Fruit fly (Drosophila melanogaster) whole organism, embryonic: ENCODE measurements around the gene ABCB7.

Source experiments
- B-H2 ChIP-seq: fragments of 200-800 bp; sonication (Bioruptor generic); optimal IDR thresholded peaks from 2 replicates; lab custom pipeline; 2018; ENCODE audit warnings: missing biosample characterization, mild to moderate bottlenecking, missing genetic modification characterization
- CG14965 ChIP-seq: fragments of 200-800 bp; sonication (Bioruptor generic); optimal IDR thresholded peaks from 2 replicates; lab custom pipeline; 2016; ENCODE audit warnings: missing biosample characterization, missing genetic modification characterization, borderline replicate concordance
- CG15514 ChIP-seq: fragments of 200-800 bp; sonication (Bioruptor generic); optimal IDR thresholded peaks from 3 replicates; lab custom pipeline; 2017; ENCODE audit warnings: missing biosample characterization, missing genetic modification characterization, mild to moderate bottlenecking, moderate library complexity, missing genetic modification reagents
- CG15601 ChIP-seq: fragments of 200-800 bp; sonication (Bioruptor generic); optimal IDR thresholded peaks from 3 replicates; lab custom pipeline; 2019; ENCODE audit warnings: missing biosample characterization, mild to moderate bottlenecking, missing genetic modification characterization, moderate library complexity
- CG15696 ChIP-seq: fragments of 200-800 bp; sonication (Bioruptor generic); optimal IDR thresholded peaks from 2 replicates; lab custom pipeline; 2019; ENCODE audit warnings: missing biosample characterization, mild to moderate bottlenecking, missing genetic modification characterization, moderate library complexity
- CG1602 ChIP-seq: fragments of 200-800 bp; sonication (Bioruptor generic); optimal IDR thresholded peaks from 3 replicates; lab custom pipeline; 2016; ENCODE audit warnings: missing biosample characterization, missing genetic modification characterization
- CG18011 ChIP-seq: fragments of 200-800 bp; sonication (Bioruptor generic); optimal IDR thresholded peaks from 2 replicates; lab custom pipeline; 2017; ENCODE audit warnings: missing biosample characterization, missing genetic modification characterization, mild to moderate bottlenecking, moderate library complexity, missing genotype
- CG1832 ChIP-seq: fragments of 200-800 bp; sonication (Bioruptor generic); optimal IDR thresholded peaks from 2 replicates; lab custom pipeline; 2017; ENCODE audit warnings: missing biosample characterization, mild to moderate bottlenecking, missing genetic modification characterization, inconsistent platforms
- CG31388 ChIP-seq: fragments of 200-800 bp; sonication (Bioruptor generic); optimal IDR thresholded peaks from 2 replicates; lab custom pipeline; 2016; ENCODE audit warnings: missing biosample characterization, missing genetic modification characterization
- CG34376 ChIP-seq: fragments of 200-800 bp; sonication (Bioruptor generic); optimal IDR thresholded peaks from 2 replicates; lab custom pipeline; 2018; ENCODE audit warnings: missing biosample characterization, mild to moderate bottlenecking, missing genetic modification characterization
- CG4730 ChIP-seq: fragments of 200-800 bp; sonication (Bioruptor generic); IDR thresholded peaks from 2 replicates; pipeline ENCODE4 v1.3.6; 2022; ENCODE audit warnings: missing biosample characterization, missing genetic modification characterization
- CG5245 ChIP-seq: fragments of 200-800 bp; sonication (Bioruptor generic); optimal IDR thresholded peaks from 3 replicates; lab custom pipeline; 2016; ENCODE audit warnings: missing biosample characterization, missing genetic modification characterization
- CG5953 ChIP-seq: fragments of 200-800 bp; sonication (Bioruptor generic); IDR thresholded peaks from 2 replicates; pipeline ENCODE4 v1.3.6; 2022; ENCODE audit warnings: missing biosample characterization, missing genetic modification characterization
- CG7357 ChIP-seq: fragments of 200-800 bp; sonication (Bioruptor generic); IDR thresholded peaks from 3 replicates; pipeline ENCODE4 v1.3.6; 2022; ENCODE audit warnings: missing biosample characterization, missing genetic modification characterization
- CG7745 ChIP-seq: fragments of 200-800 bp; sonication (Bioruptor generic); optimal IDR thresholded peaks from 2 replicates; lab custom pipeline; 2018; ENCODE audit warnings: missing biosample characterization, mild to moderate bottlenecking, missing genetic modification characterization, moderate library complexity
- CG7987 ChIP-seq: fragments of 200-800 bp; sonication (Bioruptor generic); optimal IDR thresholded peaks from 2 replicates; lab custom pipeline; 2018; ENCODE audit warnings: missing biosample characterization, mild to moderate bottlenecking, missing genetic modification characterization, moderate library complexity
- CG8924 ChIP-seq: fragments of 200-800 bp; optimal IDR thresholded peaks from 3 replicates; lab custom pipeline; 2019; ENCODE audit warnings: missing biosample characterization, mild to moderate bottlenecking, missing genetic modification characterization, moderate library complexity
- D19B ChIP-seq: fragments of 200-800 bp; sonication (Bioruptor generic); optimal IDR thresholded peaks from 2 replicates; lab custom pipeline; 2017; ENCODE audit warnings: missing biosample characterization, mild to moderate bottlenecking, missing genetic modification characterization
- Deaf1 ChIP-seq: fragments of 200-800 bp; optimal IDR thresholded peaks from 3 replicates; lab custom pipeline; 2019; ENCODE audit warnings: missing biosample characterization, mild to moderate bottlenecking, missing genetic modification characterization, moderate library complexity
- Dek ChIP-seq: fragments of 200-800 bp; sonication (Bioruptor generic); optimal IDR thresholded peaks from 3 replicates; lab custom pipeline; 2019; ENCODE audit warnings: missing biosample characterization, mild to moderate bottlenecking, missing genetic modification characterization, moderate library complexity
- HHEX ChIP-seq: fragments of 200-800 bp; sonication (Bioruptor generic); optimal IDR thresholded peaks from 3 replicates; lab custom pipeline; 2017; ENCODE audit warnings: missing biosample characterization, mild to moderate bottlenecking, missing genetic modification characterization, missing genetic modification reagents
- HLH3B ChIP-seq: fragments of 200-800 bp; sonication (Bioruptor generic); IDR thresholded peaks from 2 replicates; pipeline ENCODE4 v1.3.6; 2022; ENCODE audit warnings: missing biosample characterization, missing genetic modification characterization
- Hand ChIP-seq: fragments of 200-800 bp; sonication (Bioruptor generic); optimal IDR thresholded peaks from 2 replicates; lab custom pipeline; 2017; ENCODE audit warnings: mild to moderate bottlenecking, missing biosample characterization, missing genetic modification reagents, missing genetic modification characterization
- Lim3 ChIP-seq: fragments of 200-800 bp; sonication (Bioruptor generic); IDR thresholded peaks from 2 replicates; pipeline ENCODE4 v1.3.6; 2022; ENCODE audit warnings: missing biosample characterization, missing genetic modification characterization
- Max ChIP-seq: fragments of 200-800 bp; sonication (Bioruptor generic); optimal IDR thresholded peaks from 2 replicates; lab custom pipeline; 2016; ENCODE audit warnings: missing biosample characterization, mild to moderate bottlenecking, missing genetic modification characterization
- NK7.1 ChIP-seq: fragments of 200-800 bp; sonication (Bioruptor generic); optimal IDR thresholded peaks from 3 replicates; lab custom pipeline; 2016; ENCODE audit warnings: missing biosample characterization, missing genetic modification characterization
- Nf-YB ChIP-seq: fragments of 200-800 bp; sonication (Bioruptor generic); optimal IDR thresholded peaks from 3 replicates; lab custom pipeline; 2019; ENCODE audit warnings: missing biosample characterization, mild to moderate bottlenecking, missing genetic modification characterization, moderate library complexity
- Pdp1 ChIP-seq, 2 experiments: fragments of 200-800 bp; sonication (Bioruptor generic); optimal IDR thresholded peaks; 3 replicates each; lab custom pipeline; 2016; ENCODE audit warnings: missing biosample characterization in 2 of 2, missing genetic modification characterization in 2 of 2, mild to moderate bottlenecking in 1 of 2, moderate library complexity in 1 of 2
- Rfx ChIP-seq: fragments of 200-800 bp; sonication (Bioruptor generic); IDR thresholded peaks from 2 replicates; pipeline ENCODE4 v1.3.6; 2022; ENCODE audit warnings: missing biosample characterization, missing genetic modification characterization
- Scr ChIP-seq: fragments of 200-800 bp; sonication (Bioruptor generic); IDR thresholded peaks from 2 replicates; pipeline ENCODE4 v1.3.6; 2022; ENCODE audit warnings: missing biosample characterization, missing genetic modification characterization; ENCODE audit not compliant: partially characterized antibody
- Trl ChIP-seq, 3 experiments: fragments of >200 bp in 2 of 3; fragments of 200-800 bp in 1 of 3; sonication (Bioruptor generic) in 1 of 3; optimal IDR thresholded peaks; 2 replicates in 1 of 3; 3 replicates in 2 of 3; lab custom pipeline; 2016 to 2017; ENCODE audit warnings: missing biosample characterization in 1 of 3, missing genetic modification characterization in 1 of 3
- bbx ChIP-seq: fragments of 200-800 bp; sonication (Bioruptor generic); IDR thresholded peaks from 2 replicates; pipeline ENCODE4 v1.3.6; 2022; ENCODE audit warnings: missing biosample characterization, missing genetic modification characterization; ENCODE audit not compliant: partially characterized antibody
- bcd ChIP-seq: fragments of 200-800 bp; sonication (Bioruptor generic); optimal IDR thresholded peaks from 2 replicates; lab custom pipeline; 2017; ENCODE audit warnings: missing biosample characterization, mild to moderate bottlenecking, missing genetic modification characterization
- da ChIP-seq: fragments of 200-800 bp; sonication (Bioruptor generic); optimal IDR thresholded peaks from 2 replicates; lab custom pipeline; 2016; ENCODE audit warnings: missing biosample characterization, missing genetic modification characterization
- dmrt11E ChIP-seq: fragments of 200-800 bp; sonication (Bioruptor generic); optimal IDR thresholded peaks from 3 replicates; lab custom pipeline; 2018; ENCODE audit warnings: missing biosample characterization, mild to moderate bottlenecking, missing genetic modification characterization, moderate library complexity
- esg ChIP-seq: fragments of 200-800 bp; sonication (Bioruptor generic); conservative IDR thresholded peaks from 2 replicates; pipeline ENCODE4 v1.3.6; 2022; ENCODE audit warnings: missing biosample characterization, missing genetic modification characterization
- h ChIP-seq: fragments of >200 bp; optimal IDR thresholded peaks from 2 replicates; lab custom pipeline; 2017
- inv ChIP-seq: fragments of 200-800 bp; sonication (Bioruptor generic); IDR thresholded peaks from 2 replicates; pipeline ENCODE4 v1.3.6; 2022; ENCODE audit warnings: missing biosample characterization, missing genetic modification characterization; ENCODE audit not compliant: partially characterized antibody
- lola ChIP-seq, 3 experiments: fragments of >200 bp in 2 of 3; fragments of 200-800 bp in 1 of 3; sonication (Bioruptor generic) in 1 of 3; optimal IDR thresholded peaks; 2 replicates each; lab custom pipeline; 2017 to 2019; ENCODE audit warnings: missing biosample characterization in 3 of 3, missing genetic modification characterization in 3 of 3, mild to moderate bottlenecking in 1 of 3, moderate library complexity in 1 of 3
- lov ChIP-seq, 2 experiments: fragments of 200-800 bp in 1 of 2; fragments of >200 bp in 1 of 2; sonication (Bioruptor generic) in 1 of 2; IDR thresholded peaks in 1 of 2; optimal IDR thresholded peaks in 1 of 2; 2 replicates in 1 of 2; 3 replicates in 1 of 2; pipeline versions ENCODE4 v1.3.6 to Lab custom; 2017 to 2022; ENCODE audit warnings: missing biosample characterization in 1 of 2, missing genetic modification characterization in 1 of 2
- onecut ChIP-seq: fragments of 200-800 bp; sonication (Bioruptor generic); IDR thresholded peaks from 2 replicates; pipeline ENCODE4 v1.3.6; 2022; ENCODE audit warnings: missing biosample characterization, missing genetic modification characterization
- pho ChIP-seq: fragments of 200-800 bp; sonication (Bioruptor generic); optimal IDR thresholded peaks from 2 replicates; lab custom pipeline; 2016; ENCODE audit warnings: missing biosample characterization, missing genetic modification characterization
- pros ChIP-seq: fragments of 200-800 bp; sonication (Bioruptor generic); optimal IDR thresholded peaks from 3 replicates; lab custom pipeline; 2019; ENCODE audit warnings: missing biosample characterization, mild to moderate bottlenecking, missing genetic modification characterization, moderate library complexity
- run ChIP-seq: fragments of 200-800 bp; sonication (Bioruptor generic); optimal IDR thresholded peaks from 3 replicates; lab custom pipeline; 2018; ENCODE audit warnings: missing biosample characterization, mild to moderate bottlenecking, missing genetic modification characterization
- sisA ChIP-seq: fragments of 200-800 bp; sonication (Bioruptor generic); IDR thresholded peaks from 2 replicates; pipeline ENCODE4 v1.3.6; 2022; ENCODE audit warnings: missing biosample characterization, missing genetic modification characterization
- stc ChIP-seq: fragments of 200-800 bp; sonication (Bioruptor generic); IDR thresholded peaks from 2 replicates; pipeline ENCODE4 v1.3.6; 2022; ENCODE audit warnings: missing biosample characterization, missing genetic modification characterization
- vnd ChIP-seq: fragments of 200-800 bp; sonication (Bioruptor generic); IDR thresholded peaks from 3 replicates; pipeline ENCODE4 v1.3.6; 2022; ENCODE audit warnings: missing biosample characterization, missing genetic modification characterization; ENCODE audit not compliant: partially characterized antibody

ABCB7 gene

dm6 chr3L:1591692-1592371 lies 26.4 kb upstream of the ABCB7 start (continued):
- TF ChIP-seq Pdp1 (GFP tag; optimal IDR thresholded peaks at IDR 0.05; lab: Kevin White, UChicago), result peak in 1 of 2 experiments; percentile 23
- no peak for TF ChIP-seq esg (GFP tag; lab: Robert Waterston, UW)
- no peak for TF ChIP-seq Nf-YB (GFP tag; lab: Kevin White, UChicago)
- peak; percentile 66 for TF ChIP-seq onecut
- TF ChIP-seq Deaf1, result no peak
- TF ChIP-seq dmrt11E, result no peak
- TF ChIP-seq CG5953 (GFP tag; lab: Robert Waterston, UW), result 0 out of 2 replicates have a peak, but pooled peaks have one; percentile 50
- TF ChIP-seq inv (GFP tag; lab: Robert Waterston, UW), result no peak
- peak; percentile 27; the same call in 1 of the 2 replicates for TF ChIP-seq HLH3B (GFP tag; lab: Robert Waterston, UW)
- peak; percentile 57 for TF ChIP-seq CG15696 (tag; lab: Kevin White, UChicago)
- TF ChIP-seq Dek (tag; lab: Kevin White, UChicago), result peak; percentile 80
- TF ChIP-seq CG15514 (GFP tag; lab: Kevin White, UChicago), result peak; percentile 92
- TF ChIP-seq pros (GFP tag; lab: Kevin White, UChicago), result no peak
- TF ChIP-seq CG14965 (GFP tag; lab: Kevin White, UChicago), result peak; percentile 23
- TF ChIP-seq bcd, result peak; percentile 58
- TF ChIP-seq h, result no peak
- TF ChIP-seq da (GFP tag; lab: Kevin White, UChicago), result no peak
- TF ChIP-seq Rfx (GFP tag; lab: Robert Waterston, UW), result peak; percentile 82
- TF ChIP-seq Scr (GFP tag; lab: Robert Waterston, UW), result no peak
- no peak for TF ChIP-seq B-H2 (GFP tag; lab: Kevin White, UChicago)
- no peak for TF ChIP-seq bbx (GFP tag; lab: Robert Waterston, UW)
- peak; percentile 7 for TF ChIP-seq CG5245 (GFP tag; lab: Kevin White, UChicago)
- no peak for TF ChIP-seq CG1832
- peak; percentile 13 for TF ChIP-seq run (tag; lab: Kevin White, UChicago)
- no peak for TF ChIP-seq lov (optimal IDR thresholded peaks at IDR 0.05; lab: Kevin White, UChicago)
- 0 out of 3 replicates have a peak, but pooled peaks have one; percentile 31 for TF ChIP-seq lov (GFP tag; IDR thresholded peaks at IDR 0.05; lab: Robert Waterston, UW)
- TF ChIP-seq vnd (GFP tag; lab: Robert Waterston, UW), result no peak
- TF ChIP-seq pho (GFP tag; lab: Kevin White, UChicago), result peak; percentile 82
- TF ChIP-seq NK7.1, result peak; percentile 64
- TF ChIP-seq HHEX (GFP tag; lab: Kevin White, UChicago), result peak; percentile 91
- TF ChIP-seq stc (GFP tag; lab: Robert Waterston, UW), result peak; percentile 67
- TF ChIP-seq CG8924, result peak; percentile 0
- TF ChIP-seq Lim3, result no peak
- TF ChIP-seq Trl (optimal IDR thresholded peaks at IDR 0.05; lab: Kevin White, UChicago), result no peak
- TF ChIP-seq Trl (GFP tag; optimal IDR thresholded peaks at IDR 0.05; lab: Kevin White, UChicago), result peak; percentile 73
- peak; percentile 16 for TF ChIP-seq CG31388
- TF ChIP-seq D19B (GFP tag; lab: Kevin White, UChicago), result no peak
- peak; percentile 11 for TF ChIP-seq CG15601 (tag; lab: Kevin White, UChicago)
- peak; percentile 62 for TF ChIP-seq CG18011
- no peak for TF ChIP-seq CG1602
- TF ChIP-seq Max (GFP tag; lab: Kevin White, UChicago), result peak; percentile 62
- peak; percentile 74 for TF ChIP-seq Hand (GFP tag; lab: Kevin White, UChicago)
- no peak for TF ChIP-seq CG4730 (GFP tag; lab: Robert Waterston, UW)
- TF ChIP-seq sisA (GFP tag; lab: Robert Waterston, UW), result no peak
- TF ChIP-seq CG7357 (GFP tag; lab: Robert Waterston, UW), result no peak
- no peak for TF ChIP-seq lola (GFP tag; optimal IDR thresholded peaks at IDR 0.05; lab: Kevin White, UChicago)
- peak; percentile 96 for TF ChIP-seq CG7987 (GFP tag; lab: Kevin White, UChicago)
- TF ChIP-seq CG7745 (tag; lab: Kevin White, UChicago), result no peak
- peak; percentile 83 for TF ChIP-seq CG34376 (GFP tag; lab: Kevin White, UChicago)
